Worm (Caenorhabditis elegans) whole organism, L4/young adult: ENCODE measurements around the gene unc-64.
"Not testable (repeated sequence)": the region's sequence is repeated elsewhere in the genome, so short reads cannot be mapped to it uniquely, and the experiment has no call there.

ENCODE experiments used
- W03F9.2 ChIP-seq: fragments of 150-350 bp; optimal IDR thresholded peaks from 2 replicates; lab custom pipeline; 2014; ENCODE audit warnings: missing biosample characterization, missing genetic modification characterization
- dao-5 ChIP-seq: sonication (generic microtip); optimal IDR thresholded peaks from 2 replicates; lab custom pipeline; 2016; ENCODE audit warnings: missing genotype, missing genetic modification characterization, moderate library complexity, missing compliant biosample characterization
- him-1 ChIP-seq: sonication (generic microtip); optimal IDR thresholded peaks from 2 replicates; lab custom pipeline; 2016; ENCODE audit warnings: missing genotype, missing genetic modification reagents, missing genetic modification characterization, missing compliant biosample characterization

ce11 chrIII:13296289-13296874 is 19.3 kb downstream of the unc-64 start, which contains the start of gene npp-18:
- TF ChIP-seq him-1, dao-5 (tag; lab: Kevin White, UChicago): not testable (repeated sequence)
- peak; percentile 43 for TF ChIP-seq W03F9.2
